Fruit fly (Drosophila melanogaster) whole organism, prepupa: Measurements from ENCODE around the gene Nha1.
A peak's percentile ranks its signal among the peaks of the same experiment; 100 is the strongest.

Experiments used
- CG10631 ChIP-seq: fragments of 200-800 bp; sonication (Bioruptor generic); optimal IDR thresholded peaks from 2 replicates; lab custom pipeline; 2016; ENCODE audit warnings: missing biosample characterization, missing genetic modification characterization
- CG6792 ChIP-seq: fragments of 200-800 bp; sonication (Bioruptor generic); optimal IDR thresholded peaks from 3 replicates; lab custom pipeline; 2016; ENCODE audit warnings: missing biosample characterization, missing genetic modification characterization
- Hr39 ChIP-seq: fragments of 200-800 bp; sonication (Bioruptor generic); optimal IDR thresholded peaks from 2 replicates; lab custom pipeline; 2016; ENCODE audit warnings: missing biosample characterization, missing genetic modification characterization
- Sox14 ChIP-seq: fragments of 200-800 bp; sonication (Bioruptor generic); optimal IDR thresholded peaks from 3 replicates; lab custom pipeline; 2016; ENCODE audit warnings: missing biosample characterization, missing genetic modification characterization
- Sox15 ChIP-seq: fragments of 200-800 bp; sonication (Bioruptor generic); optimal IDR thresholded peaks from 3 replicates; lab custom pipeline; 2016; ENCODE audit warnings: missing biosample characterization, missing genetic modification characterization
- spab ChIP-seq: fragments of 200-800 bp; sonication (Bioruptor generic); optimal IDR thresholded peaks from 2 replicates; lab custom pipeline; 2017; ENCODE audit warnings: missing biosample characterization, mild to moderate bottlenecking, missing genetic modification characterization, missing genetic modification reagents

DNA sequence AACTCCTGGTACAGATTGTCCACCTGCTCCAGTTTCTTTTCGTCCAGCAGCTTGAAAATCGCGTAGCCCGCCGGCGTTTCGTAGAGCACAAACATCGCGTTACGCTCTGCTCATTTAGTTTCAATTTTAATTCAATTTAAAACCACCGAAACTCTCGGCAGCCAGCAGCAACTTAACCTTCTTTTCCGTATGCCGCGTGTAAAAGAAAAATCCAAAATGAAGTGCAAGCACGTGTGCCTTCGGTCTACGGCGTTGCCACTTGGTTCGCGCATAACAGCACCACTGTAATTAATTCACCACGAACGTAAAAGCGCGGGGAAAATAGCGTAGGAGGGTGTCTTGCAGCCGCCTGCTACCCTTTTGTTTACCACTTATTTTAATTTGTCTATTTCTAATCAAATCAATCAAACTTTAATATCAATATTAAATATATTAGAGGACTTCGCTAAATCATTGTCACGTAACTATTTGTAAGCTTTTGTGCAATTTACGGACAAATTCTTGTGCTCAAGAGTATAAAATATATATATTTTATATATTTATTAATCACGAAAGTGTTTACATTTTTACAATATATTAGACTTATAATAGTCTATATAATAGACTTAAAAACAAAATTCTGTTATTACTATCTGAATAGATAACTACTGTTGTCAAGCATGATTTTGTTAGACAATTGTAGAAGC is 48.5 kb upstream of the Nha1 start, which contains the start of gene nop5:
- TF ChIP-seq spab (GFP tag; lab: Kevin White, UChicago) (no peak), Sox15 (peak; percentile 47), CG10631 (no peak), CG6792 (no peak), Sox14 (no peak), Hr39 (GFP tag; lab: Kevin White, UChicago) (no peak)
